Worm (Caenorhabditis elegans): ENCODE data around the gene F28A12.3.

Gene F28A12.3

DNA sequence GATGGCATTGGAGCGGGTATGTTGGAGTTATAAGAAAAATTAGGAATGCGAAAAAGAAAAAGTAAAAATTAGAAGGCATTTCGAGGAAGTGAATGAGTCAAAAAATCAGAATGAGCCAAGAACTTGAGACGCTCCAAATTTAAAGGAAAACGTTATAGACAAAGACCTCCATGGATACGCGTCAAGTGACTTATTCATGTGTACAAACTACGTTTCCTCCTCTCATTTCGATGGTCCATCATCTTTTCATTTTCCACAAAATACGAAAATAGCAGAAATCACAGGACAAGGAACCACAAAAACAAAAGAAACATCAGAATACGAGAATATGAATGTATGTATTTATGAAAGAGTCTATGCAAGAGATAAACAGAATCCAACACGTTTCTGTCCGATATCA, at the start of gene F28A12.3:
Gene F28A12.3 (minus strand): TSS at position 101 of the 400 bp plus-strand sequence.
- TF ChIP-seq K11D2.4 (GFP tag; IDR thresholded peaks at IDR 0.05), result no peak

DNA sequence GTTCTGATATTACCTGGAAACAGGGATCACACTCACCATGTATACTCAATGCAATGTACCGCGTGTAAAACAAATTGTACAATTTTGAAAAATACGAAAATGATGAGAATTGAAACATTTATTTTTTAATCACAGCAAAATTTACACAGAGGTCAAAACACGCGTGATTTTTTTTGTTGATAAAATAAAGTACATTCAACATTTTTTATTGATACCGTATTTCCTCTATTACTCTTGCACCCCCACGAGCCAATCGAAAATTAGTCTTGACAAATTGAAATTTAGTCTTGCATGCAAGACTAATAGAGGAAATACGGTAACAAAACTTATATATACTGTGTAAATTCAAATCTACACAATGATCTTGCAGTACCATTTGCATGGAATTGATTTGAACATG, 46.5 kb upstream of the F28A12.3 start, which contains the start of gene ZC190.8:
Gene ZC190.8 (minus strand): TSS at position 101 of the 400 bp plus-strand sequence.
- no peak for TF ChIP-seq madf-10 (tag; optimal IDR thresholded peaks at IDR 0.05)

DNA sequence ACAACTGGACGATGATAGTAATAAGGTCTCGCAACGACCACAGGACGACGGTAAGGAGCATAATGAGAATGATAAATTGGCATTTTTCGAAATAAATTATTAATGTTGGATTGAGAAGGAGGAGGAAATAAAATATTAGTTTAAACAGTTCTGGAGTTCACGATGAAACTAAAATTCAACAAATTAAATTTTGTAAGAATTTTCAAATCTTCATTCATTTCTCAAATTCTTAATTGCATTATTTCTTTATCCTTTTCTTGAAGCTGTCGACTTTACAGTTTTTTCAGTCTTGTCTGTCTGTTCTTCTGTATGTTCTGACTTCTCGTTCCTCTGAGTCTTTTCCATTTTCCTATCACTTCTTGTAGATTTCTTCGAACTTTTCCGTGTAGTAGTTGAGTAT, 45.6 kb upstream of the F28A12.3 start, which contains the start of gene ZC190.7:
Gene ZC190.7 (minus strand): TSS at position 101 of the 400 bp plus-strand sequence.
- TF ChIP-seq dpl-1 (GFP tag; optimal IDR thresholded peaks at IDR 0.05) (no peak), Y79H2A.3 (GFP tag; conservative IDR thresholded peaks at IDR 0.05) (no peak), egl-18 (GFP tag; IDR thresholded peaks at IDR 0.05) (no peak), attf-5 (GFP tag; optimal IDR thresholded peaks at IDR 0.05) (no peak), lir-1 (GFP tag; conservative IDR thresholded peaks at IDR 0.05) (no peak), aptf-3 (GFP tag; IDR thresholded peaks at IDR 0.05) (no peak), let-607 (tag; optimal IDR thresholded peaks at IDR 0.05) (no peak), madf-10 (tag; optimal IDR thresholded peaks at IDR 0.05) (no peak)

DNA sequence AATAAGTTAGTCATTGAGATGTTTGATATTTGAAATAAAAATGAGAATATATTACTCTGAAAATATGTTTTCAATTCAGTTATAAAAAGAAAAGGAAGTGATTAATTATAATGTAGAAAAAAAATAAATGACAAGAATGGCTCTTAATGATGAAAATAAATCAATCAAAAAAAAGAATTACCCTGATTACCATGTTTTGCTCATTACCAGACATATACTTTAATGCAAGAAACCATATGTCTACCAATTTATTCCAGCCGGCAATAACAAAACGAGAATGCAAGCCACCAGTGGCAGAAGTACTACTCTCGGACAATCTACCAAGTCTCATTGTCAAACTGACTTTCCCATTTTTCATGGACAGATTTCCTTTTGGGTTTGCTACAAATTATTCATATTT, 42.6 kb upstream of the F28A12.3 start:
- TF ChIP-seq nhr-27 (tag; optimal IDR thresholded peaks at IDR 0.05), result no peak
- no peak for TF ChIP-seq B0336.3 (GFP tag; IDR thresholded peaks at IDR 0.05)
- no peak for TF ChIP-seq athp-1 (tag; optimal IDR thresholded peaks at IDR 0.05)
- no peak for TF ChIP-seq chd-7 (tag; optimal IDR thresholded peaks at IDR 0.05)
- TF ChIP-seq ztf-18 (tag; optimal IDR thresholded peaks at IDR 0.05), result no peak
- no peak for TF ChIP-seq rpc-1 (optimal IDR thresholded peaks at IDR 0.05)
- TF ChIP-seq rpc-1 (tag; optimal IDR thresholded peaks at IDR 0.05), result no peak
- TF ChIP-seq Y53F4B.3 (GFP tag; IDR thresholded peaks at IDR 0.05), result no peak

DNA sequence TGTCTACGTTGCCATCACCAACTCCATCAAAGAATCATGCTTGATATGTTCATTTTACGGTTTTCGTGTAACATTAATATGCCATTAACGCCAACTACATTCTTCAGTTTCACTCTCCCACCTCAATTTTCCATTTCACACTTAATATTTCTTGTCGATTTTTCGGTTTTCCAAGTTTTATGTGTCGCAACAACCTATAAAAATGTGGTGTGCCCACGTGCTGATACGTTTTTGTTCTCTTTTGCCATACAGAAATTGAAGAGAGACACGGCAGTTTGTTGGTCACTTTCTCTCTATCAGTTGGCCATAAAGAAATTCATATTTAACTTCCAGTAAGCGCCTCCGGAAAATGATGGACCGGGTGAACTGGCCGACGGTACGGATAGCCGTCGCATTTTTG, 41.6 kb upstream of the F28A12.3 start, which contains the start of gene cln-3.3:
Gene cln-3.3 (plus strand): TSS at position 334 of the 400 bp plus-strand sequence.
- no peak for TF ChIP-seq hlh-26 (GFP tag; conservative IDR thresholded peaks at IDR 0.05)
- TF ChIP-seq nhr-80 (tag; optimal IDR thresholded peaks at IDR 0.05), result peak; percentile 44

DNA sequence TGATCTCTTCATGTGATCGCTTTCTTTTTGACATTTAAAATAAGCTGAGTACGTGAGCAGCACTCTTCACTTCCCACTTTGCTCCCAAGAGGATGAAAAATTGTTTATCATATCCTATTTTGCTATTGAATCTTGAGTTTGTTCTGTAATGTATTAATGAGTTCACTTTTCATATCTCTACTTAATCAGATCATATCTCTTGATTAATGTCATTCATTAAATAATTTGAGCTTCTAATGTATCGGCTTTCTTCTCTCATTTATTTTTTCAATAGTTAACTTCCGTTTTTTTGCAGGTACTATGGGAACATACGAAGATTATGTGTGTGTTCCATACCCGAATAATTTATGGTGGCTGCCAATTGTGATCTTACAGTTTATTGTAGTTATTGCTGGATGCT, 39.9 kb upstream of the F28A12.3 start, which contains the start of gene ZC190.2:
Gene ZC190.2 (plus strand): TSS at position 301 of the 400 bp plus-strand sequence.
- TF ChIP-seq F57C9.4 (tag; optimal IDR thresholded peaks at IDR 0.05), result no peak
- TF ChIP-seq die-1 (tag; optimal IDR thresholded peaks at IDR 0.05), result no peak
- no peak for TF ChIP-seq dpl-1 (GFP tag; optimal IDR thresholded peaks at IDR 0.05)
- TF ChIP-seq snpc-3.4 (tag; optimal IDR thresholded peaks at IDR 0.05), result no peak

DNA sequence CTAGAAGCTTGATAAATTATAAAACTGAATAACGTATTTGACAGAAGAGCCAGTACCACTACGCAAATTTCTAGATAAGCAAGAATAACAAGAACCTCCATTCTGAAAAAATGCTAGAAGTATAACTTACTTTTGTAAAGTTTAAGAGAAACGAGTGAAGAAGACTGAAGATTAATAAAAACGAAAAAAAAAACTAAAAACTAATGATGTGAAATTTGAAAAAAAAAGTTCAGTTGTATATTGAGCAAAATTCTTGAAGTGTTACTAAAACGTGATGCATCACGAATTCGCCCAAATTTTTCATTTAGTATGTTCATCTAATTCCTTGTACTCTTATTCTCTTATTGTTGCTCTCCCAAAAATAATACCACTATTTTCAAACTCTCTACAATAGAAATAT, 36.0 kb upstream of the F28A12.3 start, which contains the start of gene ZC190.6:
Gene ZC190.6 (minus strand): TSS at position 101 of the 400 bp plus-strand sequence.
- TF ChIP-seq F39B2.1 (GFP tag; IDR thresholded peaks at IDR 0.05) (no peak), xnd-1 (tag; optimal IDR thresholded peaks at IDR 0.05) (no peak), hsf-1 (GFP tag; IDR thresholded peaks at IDR 0.05) (no peak), F23B12.7 (tag; optimal IDR thresholded peaks at IDR 0.05; ENCODE audit: insufficient read depth) (no peak), lag-1 (GFP tag; IDR thresholded peaks at IDR 0.05) (no peak), cebp-2 (GFP tag; IDR thresholded peaks at IDR 0.05) (no peak), somi-1 (GFP tag; optimal IDR thresholded peaks at IDR 0.05) (no peak), ztf-26 (tag; optimal IDR thresholded peaks at IDR 0.05) (no peak), bed-2 (GFP tag; IDR thresholded peaks at IDR 0.05) (no peak), nfyb-1 (GFP tag; IDR thresholded peaks at IDR 0.05) (no peak), egrh-3 (GFP tag; IDR thresholded peaks at IDR 0.05) (no peak), die-1 (tag; optimal IDR thresholded peaks at IDR 0.05) (no peak), Y95B8A.8 (GFP tag; IDR thresholded peaks at IDR 0.05) (no peak), attf-6 (GFP tag; IDR thresholded peaks at IDR 0.05) (no peak), nhr-80 (tag; optimal IDR thresholded peaks at IDR 0.05) (no peak), nfya-2 (GFP tag; IDR thresholded peaks at IDR 0.05) (no peak)
